Worm (Caenorhabditis elegans) whole organism, L3 larva: ENCODE results near the gene M03C11.6.
"Not testable (repeated sequence)": the region's sequence is repeated elsewhere in the genome, so short reads cannot be mapped to it uniquely, and the experiment has no call there.

Source experiments
- R02D3.7 ChIP-seq: fragments of 150-350 bp; optimal IDR thresholded peaks from 2 replicates; lab custom pipeline; 2014; ENCODE audit warnings: missing biosample characterization, missing genetic modification characterization
- aly-2 ChIP-seq: fragments of 150-350 bp; optimal IDR thresholded peaks from 2 replicates; lab custom pipeline; 2014; ENCODE audit warnings: missing biosample characterization, missing genetic modification characterization
- ceh-16 ChIP-seq: sonication (generic microtip); optimal IDR thresholded peaks from 2 replicates; lab custom pipeline; 2017; ENCODE audit warnings: missing biosample characterization, missing genetic modification characterization
- ceh-28 ChIP-seq: fragments of 150-350 bp; optimal IDR thresholded peaks from 2 replicates; lab custom pipeline; 2014; ENCODE audit warnings: missing biosample characterization, missing genetic modification reagents, missing genetic modification characterization
- daf-12 ChIP-seq: fragments of 150-350 bp; optimal IDR thresholded peaks from 2 replicates; lab custom pipeline; 2014; ENCODE audit warnings: missing biosample characterization, missing genetic modification reagents, missing genetic modification characterization
- elt-1 ChIP-seq: fragments of 150-350 bp; optimal IDR thresholded peaks from 2 replicates; lab custom pipeline; 2014; ENCODE audit warnings: missing biosample characterization, missing genetic modification characterization
- elt-2 ChIP-seq: sonication (generic microtip); optimal IDR thresholded peaks from 2 replicates; lab custom pipeline; 2016; ENCODE audit warnings: missing genetic modification reagents, mild to moderate bottlenecking, missing genetic modification characterization, missing compliant biosample characterization
- fkh-10 ChIP-seq: sonication (generic microtip); optimal IDR thresholded peaks from 2 replicates; lab custom pipeline; 2017; ENCODE audit warnings: missing biosample characterization, missing genetic modification reagents, missing genetic modification characterization
- fkh-2 ChIP-seq: fragments of 150-350 bp; optimal IDR thresholded peaks from 2 replicates; lab custom pipeline; 2014; ENCODE audit warnings: missing biosample characterization, missing genetic modification reagents, missing genetic modification characterization
- fos-1 ChIP-seq: fragments of 150-350 bp; optimal IDR thresholded peaks from 2 replicates; lab custom pipeline; 2014; ENCODE audit warnings: missing biosample characterization, missing genetic modification characterization
- hmg-11 ChIP-seq: sonication (generic microtip); optimal IDR thresholded peaks from 2 replicates; lab custom pipeline; 2016; ENCODE audit warnings: missing genetic modification characterization, missing compliant biosample characterization
- lin-15B ChIP-seq: fragments of 150-350 bp; optimal IDR thresholded peaks from 2 replicates; lab custom pipeline; 2014; ENCODE audit warnings: missing biosample characterization, missing genetic modification characterization
- lin-39 ChIP-seq: fragments of 150-350 bp; optimal IDR thresholded peaks from 2 replicates; lab custom pipeline; 2018; ENCODE audit warnings: missing biosample characterization, missing genetic modification reagents, missing genetic modification characterization
- mdl-1 ChIP-seq: fragments of 150-350 bp; optimal IDR thresholded peaks from 2 replicates; lab custom pipeline; 2014; ENCODE audit warnings: missing biosample characterization, missing genetic modification characterization
- nfya-1 ChIP-seq: sonication (generic microtip); optimal IDR thresholded peaks from 2 replicates; lab custom pipeline; 2017; ENCODE audit warnings: missing genetic modification characterization, mild to moderate bottlenecking, missing compliant biosample characterization, antibody characterized with exemption, moderate library complexity; ENCODE audit not compliant: insufficient read depth
- nhr-11 ChIP-seq: fragments of 150-350 bp; optimal IDR thresholded peaks from 2 replicates; lab custom pipeline; 2014; ENCODE audit warnings: missing biosample characterization, missing genetic modification characterization
- nhr-12 ChIP-seq: fragments of 150-350 bp; optimal IDR thresholded peaks from 2 replicates; lab custom pipeline; 2014; ENCODE audit warnings: missing biosample characterization, missing genetic modification characterization
- nhr-23 ChIP-seq: fragments of 150-350 bp; optimal IDR thresholded peaks from 2 replicates; lab custom pipeline; 2014; ENCODE audit warnings: missing biosample characterization, missing genetic modification reagents, missing genetic modification characterization
- nhr-237 ChIP-seq: fragments of 150-350 bp; optimal IDR thresholded peaks from 2 replicates; lab custom pipeline; 2014; ENCODE audit warnings: missing biosample characterization, missing genetic modification characterization
- nhr-25 ChIP-seq: sonication (generic microtip); optimal IDR thresholded peaks from 2 replicates; lab custom pipeline; 2017; ENCODE audit warnings: missing biosample characterization, missing genetic modification characterization
- nhr-28 ChIP-seq: fragments of 150-350 bp; optimal IDR thresholded peaks from 2 replicates; lab custom pipeline; 2014; ENCODE audit warnings: missing biosample characterization, missing genetic modification characterization
- nhr-43 ChIP-seq: sonication (generic microtip); optimal IDR thresholded peaks from 2 replicates; lab custom pipeline; 2016; ENCODE audit warnings: mild to moderate bottlenecking, missing genetic modification characterization, missing compliant biosample characterization; ENCODE audit not compliant: poor library complexity, severe bottlenecking
- nhr-76 ChIP-seq: fragments of 150-350 bp; sonication (generic microtip); optimal IDR thresholded peaks from 5 replicates; lab custom pipeline; 2014; ENCODE audit warnings: missing biosample characterization, missing genetic modification characterization
- nhr-77 ChIP-seq: fragments of 150-350 bp; optimal IDR thresholded peaks from 2 replicates; lab custom pipeline; 2014; ENCODE audit warnings: missing biosample characterization, missing genetic modification characterization
- pha-4 ChIP-seq: fragments of 150-350 bp; optimal IDR thresholded peaks from 2 replicates; lab custom pipeline; 2014; ENCODE audit warnings: missing biosample characterization, missing genetic modification reagents, missing genetic modification characterization
- pqm-1 ChIP-seq: fragments of 150-350 bp; optimal IDR thresholded peaks from 2 replicates; lab custom pipeline; 2017; ENCODE audit warnings: missing biosample characterization, missing genetic modification characterization, inconsistent platforms
- sea-2 ChIP-seq: fragments of 150-350 bp; sonication (generic microtip); optimal IDR thresholded peaks from 4 replicates; lab custom pipeline; 2014; ENCODE audit warnings: missing biosample characterization, missing genetic modification reagents, missing genetic modification characterization
- tbx-2 ChIP-seq: sonication (generic microtip); optimal IDR thresholded peaks from 2 replicates; lab custom pipeline; 2016; ENCODE audit warnings: mild to moderate bottlenecking, missing genetic modification characterization, missing compliant biosample characterization
- unc-62 ChIP-seq: fragments of 150-350 bp; sonication (generic microtip); optimal IDR thresholded peaks from 4 replicates; lab custom pipeline; 2014; ENCODE audit warnings: missing biosample characterization, missing genetic modification reagents, missing genetic modification characterization
- ztf-4 ChIP-seq: fragments of 150-350 bp; optimal IDR thresholded peaks from 2 replicates; lab custom pipeline; 2014; ENCODE audit warnings: missing biosample characterization, missing genetic modification characterization

Gene M03C11.6

ce11 chrIII:10442355-10443140 is 18.7 kb upstream of the M03C11.6 start, which contains the start of the genes H04D03.2 and ecps-2:
Gene H04D03.2, minus strand, starts transcription at chrIII:10442405.
Gene ecps-2, plus strand, starts transcription at chrIII:10443090.
- no peak for TF ChIP-seq nhr-28 (tag; lab: Kevin White, UChicago)
- TF ChIP-seq nhr-76 (tag; lab: Kevin White, UChicago), result no peak
- TF ChIP-seq fos-1 (tag; lab: Kevin White, UChicago), result no peak

DNA sequence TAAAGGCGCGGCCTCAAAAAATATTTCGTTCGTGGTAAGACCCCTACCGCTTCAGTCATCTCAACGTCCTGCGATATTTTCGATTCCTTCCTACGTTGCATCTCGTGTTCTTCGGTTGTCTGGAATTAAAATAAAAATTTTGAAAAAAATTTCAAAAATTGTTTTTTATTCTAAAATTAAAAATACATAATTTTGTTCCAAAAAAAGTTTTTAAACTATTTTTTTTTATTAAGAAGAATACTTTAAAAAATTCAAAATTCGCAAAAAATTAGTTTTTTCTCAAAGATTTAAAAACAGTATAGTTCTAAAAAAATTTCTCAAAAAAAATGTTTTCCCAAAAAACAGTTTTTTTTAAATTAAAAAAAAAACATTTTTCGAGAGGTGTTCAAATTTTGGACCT is 15.0 kb upstream of the M03C11.6 start, which contains the start of gene H04D03.6:
Gene H04D03.6 (minus strand): TSS at position 101 of the 400 bp plus-strand sequence.
- TF ChIP-seq aly-2, fkh-2, mdl-1 (tag; lab: Kevin White, UChicago): not testable (repeated sequence)
- TF ChIP-seq, all 47 proteins: peak for 0; not testable (repeated sequence) for 47

DNA sequence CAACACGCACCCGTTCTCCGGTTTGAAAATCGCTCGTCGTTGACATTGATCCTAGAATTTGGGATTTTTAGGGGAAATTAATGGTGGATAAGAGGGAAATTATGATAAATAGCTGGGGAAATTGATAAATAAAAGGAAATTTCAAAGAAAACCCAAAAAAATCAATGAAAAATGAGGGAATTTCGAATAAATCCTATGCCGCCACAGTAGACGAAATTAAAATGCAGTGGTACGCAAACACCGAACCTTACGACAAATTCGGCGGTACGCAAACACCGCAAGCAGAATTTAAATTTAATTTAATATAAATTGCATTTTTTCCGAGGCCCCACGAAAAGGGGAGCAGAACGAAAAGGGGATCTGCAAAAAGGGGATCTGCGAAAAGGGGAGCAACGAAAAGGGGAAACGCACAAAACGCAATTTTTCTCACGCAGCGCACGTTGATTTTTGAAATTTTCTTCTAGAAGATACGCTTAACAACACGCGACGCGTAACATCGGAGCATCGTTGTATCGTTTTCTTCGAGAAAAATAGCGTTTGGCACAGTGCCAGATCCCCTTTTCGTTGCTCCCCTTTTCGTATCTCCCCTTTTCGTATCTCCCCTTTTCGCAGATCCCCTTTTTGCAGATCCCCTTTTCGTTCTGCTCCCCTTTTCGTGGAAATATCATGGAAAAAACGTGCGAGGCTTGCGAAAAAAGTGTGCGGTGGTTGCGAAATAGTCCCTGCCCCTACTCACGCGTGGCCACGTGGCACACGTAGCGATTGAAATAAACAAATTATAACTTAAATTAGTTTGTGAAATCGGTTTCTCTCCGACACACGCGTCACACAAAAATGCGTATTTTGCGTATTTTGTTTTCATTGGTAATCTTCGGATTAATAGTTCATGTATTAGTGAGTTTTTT is 12.4 kb upstream of the M03C11.6 start, which contains the start of the genes smrd-1 and enu-3.1:
Gene smrd-1 (minus strand): TSS at position 51 of the 905 bp plus-strand sequence.
Gene enu-3.1 (plus strand): TSS at position 339 of the 905 bp plus-strand sequence.
- TF ChIP-seq lin-15B, result peak; percentile 78
- TF ChIP-seq tbx-2, result peak; percentile 2
- TF ChIP-seq nhr-43, result peak; percentile 30
- peak; percentile 0 for TF ChIP-seq pqm-1 (tag; lab: Kevin White, UChicago)
- peak; percentile 29 for TF ChIP-seq fkh-10 (GFP tag; lab: Kevin White, UChicago)
- TF ChIP-seq pha-4 (tag; lab: Kevin White, UChicago), result peak; percentile 5
- TF ChIP-seq nfya-1 (tag; lab: Kevin White, UChicago), result peak; percentile 67
- peak; percentile 22 for TF ChIP-seq hmg-11 (tag; lab: Kevin White, UChicago)
- TF ChIP-seq lin-39 (tag; lab: Kevin White, UChicago), result peak; percentile 29
- peak; percentile 2 for TF ChIP-seq nhr-23

ce11 chrIII:10432104-10432503 is 8.3 kb upstream of the M03C11.6 start:
- TF ChIP-seq lin-15B, result peak; percentile 12
- peak; percentile 33 for TF ChIP-seq nfya-1 (tag; lab: Kevin White, UChicago)
- no peak for TF ChIP-seq fkh-2 (tag; lab: Kevin White, UChicago)
- TF ChIP-seq ceh-28 (tag; lab: Kevin White, UChicago), result no peak
- peak; percentile 90 for TF ChIP-seq lin-39 (tag; lab: Kevin White, UChicago)
- TF ChIP-seq unc-62 (GFP tag; lab: Kevin White, UChicago), result no peak
- TF ChIP-seq nhr-28 (tag; lab: Kevin White, UChicago), result no peak
- TF ChIP-seq tbx-2, result no peak
- no peak for TF ChIP-seq pqm-1 (tag; lab: Kevin White, UChicago)
- TF ChIP-seq R02D3.7 (tag; lab: Kevin White, UChicago), result no peak
- no peak for TF ChIP-seq nhr-11 (tag; lab: Kevin White, UChicago)
- no peak for TF ChIP-seq nhr-25 (tag; lab: Kevin White, UChicago)
- no peak for TF ChIP-seq aly-2 (tag; lab: Kevin White, UChicago)
- no peak for TF ChIP-seq ztf-4
- no peak for TF ChIP-seq nhr-237
- TF ChIP-seq nhr-77, result no peak
- no peak for TF ChIP-seq elt-2 (tag; lab: Kevin White, UChicago)

DNA sequence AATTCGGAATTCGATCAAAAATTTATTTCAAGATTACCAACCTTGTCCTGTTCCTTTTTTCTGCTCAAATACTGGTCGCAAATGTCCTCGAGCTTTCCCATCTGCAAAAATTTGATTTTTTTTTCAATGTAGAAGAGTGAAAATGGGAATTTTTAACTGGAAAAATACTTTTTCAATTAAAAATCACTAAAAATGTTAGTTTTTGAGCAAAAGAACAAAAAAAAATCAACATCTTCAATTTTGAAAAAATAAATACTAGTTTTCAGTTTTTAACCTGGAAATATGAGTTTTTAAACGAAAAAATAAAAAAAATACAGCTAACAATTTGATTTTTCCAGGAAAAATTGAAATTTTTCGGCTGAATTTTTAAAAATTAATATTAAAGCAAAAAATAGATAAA is 4.1 kb upstream of the M03C11.6 start, which contains the start of gene prp-3:
Gene prp-3 (minus strand): TSS at position 101 of the 400 bp plus-strand sequence.
- TF ChIP-seq lin-39 (tag; lab: Kevin White, UChicago), result no peak
- no peak for TF ChIP-seq ztf-4
- no peak for TF ChIP-seq nhr-28 (tag; lab: Kevin White, UChicago)
- TF ChIP-seq tbx-2, result no peak
- no peak for TF ChIP-seq mdl-1 (tag; lab: Kevin White, UChicago)
- TF ChIP-seq pha-4 (tag; lab: Kevin White, UChicago), result no peak
- TF ChIP-seq sea-2 (GFP tag; lab: Kevin White, UChicago), result no peak
- TF ChIP-seq nhr-43, result no peak
- no peak for TF ChIP-seq fos-1 (tag; lab: Kevin White, UChicago)
- no peak for TF ChIP-seq ceh-16 (tag; lab: Kevin White, UChicago)
- no peak for TF ChIP-seq nhr-76 (tag; lab: Kevin White, UChicago)
- TF ChIP-seq elt-1 (tag; lab: Kevin White, UChicago), result no peak
- TF ChIP-seq aly-2 (tag; lab: Kevin White, UChicago), result no peak
- TF ChIP-seq daf-12 (tag; lab: Kevin White, UChicago), result no peak
- TF ChIP-seq nhr-12 (tag; lab: Kevin White, UChicago), result no peak
